Worm (Caenorhabditis elegans) whole organism, young adult: ENCODE data around the gene F10G7.10.

Experiments
- B0019.2 ChIP-seq: fragments of 200-800 bp; sonication (Bioruptor generic); conservative IDR thresholded peaks from 2 replicates; pipeline ENCODE4 v1.3.6; 2022; ENCODE audit warnings: missing genetic modification reagents, missing genetic modification characterization, missing compliant biosample characterization
- B0035.1 ChIP-seq: sonication (generic microtip); optimal IDR thresholded peaks from 2 replicates; lab custom pipeline; 2016; ENCODE audit warnings: missing genetic modification characterization, mild to moderate bottlenecking, missing compliant biosample characterization, missing genotype, missing genetic modification reagents
- B0336.3 ChIP-seq: fragments of 200-800 bp; sonication (Bioruptor generic); IDR thresholded peaks from 2 replicates; pipeline ENCODE4 v1.3.6; 2022; ENCODE audit warnings: missing genetic modification characterization, missing compliant biosample characterization
- F22D6.2 ChIP-seq: sonication (generic microtip); optimal IDR thresholded peaks from 2 replicates; lab custom pipeline; 2016; ENCODE audit warnings: mild to moderate bottlenecking, missing genetic modification characterization, missing compliant biosample characterization
- K11D2.4 ChIP-seq: fragments of 200-800 bp; sonication (Bioruptor generic); IDR thresholded peaks from 2 replicates; pipeline ENCODE4 v1.3.6; 2022; ENCODE audit warnings: missing genetic modification reagents, missing genetic modification characterization, missing compliant biosample characterization
- Y79H2A.3 ChIP-seq: fragments of 200-800 bp; sonication (Bioruptor generic); conservative IDR thresholded peaks from 2 replicates; pipeline ENCODE4 v1.3.6; 2022; ENCODE audit warnings: missing genetic modification reagents, missing genetic modification characterization, missing compliant biosample characterization
- ama-1 ChIP-seq, 3 experiments: fragments of 150-350 bp in 1 of 3; sonication (generic microtip) in 2 of 3; optimal IDR thresholded peaks; 2 replicates each; lab custom pipeline; 2014 to 2018; ENCODE audit warnings: missing biosample characterization in 2 of 3, missing genetic modification characterization in 2 of 3, missing genetic modification reagents in 2 of 3
- aptf-2 ChIP-seq: fragments of 200-800 bp; sonication (Bioruptor generic); conservative IDR thresholded peaks from 2 replicates; pipeline ENCODE4 v1.3.6; 2022; ENCODE audit warnings: missing genetic modification reagents, missing genetic modification characterization, missing compliant biosample characterization
- athp-1 ChIP-seq: sonication (generic microtip); optimal IDR thresholded peaks from 2 replicates; lab custom pipeline; 2017; ENCODE audit warnings: mild to moderate bottlenecking, missing genetic modification characterization, missing compliant biosample characterization
- attf-3 ChIP-seq: fragments of 200-800 bp; sonication (Bioruptor generic); conservative IDR thresholded peaks from 2 replicates; pipeline ENCODE4 v1.3.6; 2022; ENCODE audit warnings: missing genetic modification reagents, missing genetic modification characterization, missing compliant biosample characterization
- attf-5 ChIP-seq: fragments of 200-800 bp; sonication (Bioruptor generic); optimal IDR thresholded peaks from 2 replicates; lab custom pipeline; 2018; ENCODE audit warnings: mild to moderate bottlenecking, missing genetic modification characterization, missing compliant biosample characterization
- bed-2 ChIP-seq: fragments of 200-800 bp; sonication (Bioruptor generic); IDR thresholded peaks from 2 replicates; pipeline ENCODE4 v1.3.6; 2022; ENCODE audit warnings: missing genetic modification reagents, missing genetic modification characterization, missing compliant biosample characterization
- ceh-79 ChIP-seq: sonication (generic microtip); optimal IDR thresholded peaks from 2 replicates; lab custom pipeline; 2017; ENCODE audit warnings: mild to moderate bottlenecking, missing genetic modification characterization, missing compliant biosample characterization
- chd-7 ChIP-seq: sonication (generic microtip); optimal IDR thresholded peaks from 2 replicates; lab custom pipeline; 2016; ENCODE audit warnings: mild to moderate bottlenecking, missing genetic modification characterization, moderate library complexity, missing compliant biosample characterization
- die-1 ChIP-seq: sonication (generic microtip); optimal IDR thresholded peaks from 2 replicates; lab custom pipeline; 2016; ENCODE audit warnings: missing genotype, mild to moderate bottlenecking, missing genetic modification characterization, missing compliant biosample characterization
- dox-1 ChIP-seq: fragments of 200-800 bp; sonication (Bioruptor generic); IDR thresholded peaks from 2 replicates; pipeline ENCODE4 v1.3.6; 2022; ENCODE audit warnings: missing genetic modification reagents, missing genetic modification characterization, missing compliant biosample characterization
- dpff-1 ChIP-seq: sonication (generic microtip); optimal IDR thresholded peaks from 2 replicates; lab custom pipeline; 2017; ENCODE audit warnings: mild to moderate bottlenecking, missing genetic modification characterization, missing compliant biosample characterization
- egl-44 ChIP-seq: fragments of 200-800 bp; sonication (Bioruptor generic); IDR thresholded peaks from 2 replicates; pipeline ENCODE4 v1.3.6; 2022; ENCODE audit warnings: missing genetic modification reagents, missing genetic modification characterization, missing compliant biosample characterization
- fkh-3 ChIP-seq: sonication (generic microtip); optimal IDR thresholded peaks from 2 replicates; lab custom pipeline; 2016; ENCODE audit warnings: mild to moderate bottlenecking, missing genetic modification characterization, missing compliant biosample characterization
- gei-17 ChIP-seq: fragments of 200-800 bp; sonication (Bioruptor generic); optimal IDR thresholded peaks from 2 replicates; lab custom pipeline; 2018; ENCODE audit warnings: mild to moderate bottlenecking, missing genetic modification characterization, missing compliant biosample characterization
- him-1 ChIP-seq: sonication (generic microtip); optimal IDR thresholded peaks from 2 replicates; lab custom pipeline; 2016; ENCODE audit warnings: missing genotype, missing genetic modification reagents, missing genetic modification characterization, missing compliant biosample characterization
- hmg-20 ChIP-seq: fragments of 200-800 bp; sonication (Bioruptor generic); IDR thresholded peaks from 2 replicates; pipeline ENCODE4 v1.3.6; 2022; ENCODE audit warnings: missing genetic modification reagents, missing genetic modification characterization, missing compliant biosample characterization
- hsf-1 ChIP-seq: fragments of 200-800 bp; sonication (Bioruptor generic); IDR thresholded peaks from 2 replicates; pipeline ENCODE4 v1.3.6; 2022; ENCODE audit warnings: missing genetic modification reagents, missing genetic modification characterization, missing compliant biosample characterization
- lin-26 ChIP-seq: fragments of 200-800 bp; sonication (Bioruptor generic); IDR thresholded peaks from 2 replicates; pipeline ENCODE4 v1.3.6; 2022; ENCODE audit warnings: missing genetic modification reagents, missing genetic modification characterization, missing compliant biosample characterization
- madf-3 ChIP-seq: fragments of 200-800 bp; sonication (Bioruptor generic); IDR thresholded peaks from 2 replicates; pipeline ENCODE4 v1.3.6; 2022; ENCODE audit warnings: missing genetic modification reagents, missing genetic modification characterization, missing compliant biosample characterization
- mcd-1 ChIP-seq: fragments of 200-800 bp; sonication (Bioruptor generic); IDR thresholded peaks from 2 replicates; pipeline ENCODE4 v1.3.6; 2022; ENCODE audit warnings: missing genetic modification reagents, missing genetic modification characterization, missing compliant biosample characterization
- nhr-120 ChIP-seq: fragments of 200-800 bp; sonication (Bioruptor generic); IDR thresholded peaks from 2 replicates; pipeline ENCODE4 v1.3.6; 2022; ENCODE audit warnings: missing genetic modification characterization, missing compliant biosample characterization
- nhr-80 ChIP-seq: sonication (generic microtip); optimal IDR thresholded peaks from 2 replicates; lab custom pipeline; 2016; ENCODE audit warnings: missing genetic modification characterization, missing compliant biosample characterization
- nhr-90 ChIP-seq: sonication (generic microtip); optimal IDR thresholded peaks from 2 replicates; lab custom pipeline; 2016; ENCODE audit warnings: missing genotype, mild to moderate bottlenecking, missing genetic modification characterization, missing compliant biosample characterization
- rcor-1 ChIP-seq: fragments of 200-800 bp; sonication (Bioruptor generic); IDR thresholded peaks from 2 replicates; pipeline ENCODE4 v1.3.6; 2022; ENCODE audit warnings: missing genetic modification reagents, missing genetic modification characterization, missing compliant biosample characterization
- rec-8 ChIP-seq, 2 experiments: sonication (generic microtip); optimal IDR thresholded peaks; 2 replicates each; lab custom pipeline; 2016; ENCODE audit warnings: mild to moderate bottlenecking in 2 of 2, missing genetic modification characterization in 2 of 2, missing genetic modification reagents in 2 of 2, missing genotype in 2 of 2, missing biosample characterization in 1 of 2, missing compliant biosample characterization in 1 of 2, moderate library complexity in 1 of 2
- sptf-2 ChIP-seq: fragments of 200-800 bp; sonication (Bioruptor generic); optimal IDR thresholded peaks from 2 replicates; lab custom pipeline; 2018; ENCODE audit warnings: mild to moderate bottlenecking, missing genetic modification characterization, missing compliant biosample characterization
- zfh-2 ChIP-seq: fragments of 200-800 bp; sonication (Bioruptor generic); conservative IDR thresholded peaks from 2 replicates; pipeline ENCODE4 v1.3.6; 2022; ENCODE audit warnings: missing genetic modification reagents, missing genetic modification characterization, missing compliant biosample characterization
- ztf-18 ChIP-seq: sonication (generic microtip); optimal IDR thresholded peaks from 2 replicates; lab custom pipeline; 2016; ENCODE audit warnings: missing genotype, mild to moderate bottlenecking, missing genetic modification characterization, missing compliant biosample characterization

F10G7.10 gene

ce11 chrII:4673670-4674069, 52.4 kb downstream of the F10G7.10 start:
- no peak for TF ChIP-seq dpff-1 (tag; lab: Kevin White, UChicago)
- no peak for TF ChIP-seq zfh-2
- no peak for TF ChIP-seq hsf-1 (GFP tag; lab: Robert Waterston, UW)
- TF ChIP-seq hmg-20 (GFP tag; lab: Robert Waterston, UW): no peak
- no peak for TF ChIP-seq rec-8 (tag; optimal IDR thresholded peaks at IDR 0.05; lab: Kevin White, UChicago)
- no peak for TF ChIP-seq lin-26 (GFP tag; lab: Robert Waterston, UW)

ce11 chrII:4673242-4673641, 52.8 kb downstream of the F10G7.10 start:
- peak; percentile 64 for TF ChIP-seq zfh-2
- TF ChIP-seq chd-7 (tag; lab: Kevin White, UChicago): no peak

- TF ChIP-seq ztf-18 (tag; lab: Kevin White, UChicago): no peak
- 0 out of 2 replicates have a peak, but pooled peaks have one; percentile 31 for TF ChIP-seq zfh-2
- TF ChIP-seq dox-1 (GFP tag; lab: Robert Waterston, UW): peak; percentile 66
- peak; percentile 77 for TF ChIP-seq nhr-80
- 0 out of 2 replicates have a peak, but pooled peaks have one; percentile 33 for TF ChIP-seq egl-44
- TF ChIP-seq attf-3 (GFP tag; lab: Robert Waterston, UW): 0 out of 2 replicates have a peak, but pooled peaks have one; percentile 25
- peak; percentile 70 for TF ChIP-seq attf-5 (GFP tag; lab: Kevin White, UChicago)
- peak; percentile 7 for TF ChIP-seq die-1 (tag; lab: Kevin White, UChicago)
- TF ChIP-seq madf-3 (GFP tag; lab: Robert Waterston, UW): 0 out of 2 replicates have a peak, but pooled peaks have one; percentile 29
- TF ChIP-seq aptf-2 (GFP tag; lab: Robert Waterston, UW): no peak
- 0 out of 2 replicates have a peak, but pooled peaks have one; percentile 33 for TF ChIP-seq mcd-1 (GFP tag; lab: Robert Waterston, UW)
Observed at ce11 chrII:4672584-4673110, 53.4 kb downstream of the F10G7.10 start, which contains the start of the genes clec-140 and hmg-11. TSS of gene clec-140 (plus strand) at chrII:4673060. TSS of gene hmg-11 (plus strand) at chrII:4673085.

- no peak for TF ChIP-seq ceh-79 (tag; lab: Kevin White, UChicago)
- TF ChIP-seq fkh-3 (tag; lab: Kevin White, UChicago): no peak
- no peak for TF ChIP-seq athp-1 (tag; lab: Kevin White, UChicago)
- TF ChIP-seq die-1 (tag; lab: Kevin White, UChicago): no peak
- TF ChIP-seq B0336.3 (GFP tag; lab: Robert Waterston, UW): no peak
Observed at ce11 chrII:4671692-4672091, 54.4 kb downstream of the F10G7.10 start, which contains the start of gene T05A7.6. TSS of gene T05A7.6 (minus strand) at chrII:4671792.

ce11 chrII:4667572-4667971, 58.5 kb downstream of the F10G7.10 start, which contains the start of gene fut-5:
TSS of gene fut-5 (minus strand) at chrII:4667672.
- TF ChIP-seq him-1 (tag; lab: Kevin White, UChicago) (no peak), Y79H2A.3 (GFP tag; lab: Robert Waterston, UW) (no peak), ama-1 (optimal IDR thresholded peaks at IDR 0.05; lab: Kevin White, UChicago) (no peak), ama-1 (GFP tag; optimal IDR thresholded peaks at IDR 0.05; lab: Kevin White, UChicago) (no peak), sptf-2 (GFP tag; lab: Kevin White, UChicago) (no peak), F22D6.2 (no peak), bed-2 (GFP tag; lab: Robert Waterston, UW) (no peak), rcor-1 (GFP tag; lab: Robert Waterston, UW) (no peak), die-1 (tag; lab: Kevin White, UChicago) (no peak), attf-3 (GFP tag; lab: Robert Waterston, UW) (no peak), egl-44 (no peak), gei-17 (GFP tag; lab: Kevin White, UChicago) (no peak), B0019.2 (GFP tag; lab: Robert Waterston, UW) (no peak), nhr-90 (tag; lab: Kevin White, UChicago) (no peak), K11D2.4 (GFP tag; lab: Robert Waterston, UW) (no peak), nhr-120 (no peak), B0035.1 (tag; lab: Kevin White, UChicago) (no peak)
- TF ChIP-seq, all 124 proteins: peak for 0
